Worm (Caenorhabditis elegans) whole organism, L4 larva: ENCODE data around the gene rpl-16.

ENCODE experiments used
- D1046.2 ChIP-seq: fragments of 200-800 bp; sonication (Bioruptor generic); IDR thresholded peaks from 2 replicates; pipeline ENCODE4 v1.3.6; 2022; ENCODE audit warnings: missing genetic modification characterization, missing compliant biosample characterization
- F10B5.3 ChIP-seq: sonication (generic microtip); optimal IDR thresholded peaks from 2 replicates; lab custom pipeline; 2016; ENCODE audit warnings: mild to moderate bottlenecking, missing genetic modification characterization, missing compliant biosample characterization
- F37D6.2 ChIP-seq: sonication (generic microtip); optimal IDR thresholded peaks from 2 replicates; lab custom pipeline; 2016; ENCODE audit warnings: mild to moderate bottlenecking, missing genetic modification characterization, missing compliant biosample characterization
- F44E2.7 ChIP-seq: fragments of 200-800 bp; sonication (Bioruptor generic); IDR thresholded peaks from 2 replicates; pipeline ENCODE4 v2.1.2; 2022; ENCODE audit warnings: missing genetic modification characterization, missing compliant biosample characterization
- F49E8.2 ChIP-seq: sonication (generic microtip); optimal IDR thresholded peaks from 2 replicates; lab custom pipeline; 2016; ENCODE audit warnings: missing compliant biosample characterization, mild to moderate bottlenecking, missing genetic modification characterization, borderline replicate concordance
- ZK337.2 ChIP-seq: fragments of 200-800 bp; sonication (Bioruptor generic); IDR thresholded peaks from 2 replicates; pipeline ENCODE4 v1.3.6; 2022; ENCODE audit warnings: missing genetic modification reagents, missing genetic modification characterization, missing compliant biosample characterization
- ceh-32 ChIP-seq: sonication (generic microtip); optimal IDR thresholded peaks from 2 replicates; lab custom pipeline; 2016; ENCODE audit warnings: mild to moderate bottlenecking, missing genetic modification characterization, missing compliant biosample characterization; ENCODE audit not compliant: poor library complexity
- ceh-62 ChIP-seq: sonication (generic microtip); optimal IDR thresholded peaks from 2 replicates; lab custom pipeline; 2017; ENCODE audit warnings: missing biosample characterization, missing genetic modification characterization
- ceh-82 ChIP-seq: sonication (generic microtip); optimal IDR thresholded peaks from 2 replicates; lab custom pipeline; 2017; ENCODE audit warnings: missing biosample characterization, missing genetic modification characterization
- ces-1 ChIP-seq: fragments of 150-350 bp; sonication (generic microtip); optimal IDR thresholded peaks from 4 replicates; lab custom pipeline; 2014; ENCODE audit warnings: missing biosample characterization, missing genetic modification reagents, missing genetic modification characterization
- ctbp-1 ChIP-seq: fragments of 200-800 bp; sonication (Bioruptor generic); IDR thresholded peaks from 2 replicates; pipeline ENCODE4 v1.3.6; 2022; ENCODE audit warnings: missing genetic modification reagents, missing genetic modification characterization, missing compliant biosample characterization
- daf-12 ChIP-seq: fragments of 150-350 bp; optimal IDR thresholded peaks from 2 replicates; lab custom pipeline; 2014; ENCODE audit warnings: missing biosample characterization, missing genetic modification reagents, missing genetic modification characterization
- daf-16 ChIP-seq, 3 experiments: sonication (generic microtip); optimal IDR thresholded peaks; 2 replicates each; lab custom pipeline; 2016 to 2017; ENCODE audit warnings: missing genetic modification characterization in 3 of 3, missing genetic modification reagents in 3 of 3, mild to moderate bottlenecking in 2 of 3, missing compliant biosample characterization in 2 of 3, missing biosample characterization in 1 of 3, moderate library complexity in 1 of 3
- daf-19 ChIP-seq: fragments of 200-800 bp; sonication (Bioruptor generic); conservative IDR thresholded peaks from 2 replicates; pipeline ENCODE4 v1.3.6; 2022; ENCODE audit warnings: missing genetic modification characterization, missing compliant biosample characterization
- dpl-1 ChIP-seq: fragments of 150-350 bp; optimal IDR thresholded peaks from 2 replicates; lab custom pipeline; 2014; ENCODE audit warnings: missing biosample characterization, missing genetic modification reagents, missing genetic modification characterization
- duxl-1 ChIP-seq: sonication (generic microtip); optimal IDR thresholded peaks from 2 replicates; lab custom pipeline; 2016; ENCODE audit warnings: mild to moderate bottlenecking, missing genetic modification characterization, moderate library complexity, missing compliant biosample characterization; ENCODE audit not compliant: poor library complexity
- dve-1 ChIP-seq: sonication (generic microtip); optimal IDR thresholded peaks from 2 replicates; lab custom pipeline; 2017; ENCODE audit warnings: antibody characterized with exemption, mild to moderate bottlenecking, missing genetic modification characterization, missing compliant biosample characterization; ENCODE audit not compliant: insufficient read depth
- egl-27 ChIP-seq: sonication (generic microtip); optimal IDR thresholded peaks from 3 replicates; lab custom pipeline; 2017; ENCODE audit warnings: missing biosample characterization, missing genetic modification reagents, missing genetic modification characterization
- fkh-10 ChIP-seq: fragments of 150-350 bp; optimal IDR thresholded peaks from 2 replicates; lab custom pipeline; 2014; ENCODE audit warnings: missing biosample characterization, missing genetic modification reagents, missing genetic modification characterization
- hif-1 ChIP-seq, 2 experiments: sonication (generic microtip); optimal IDR thresholded peaks; 2 replicates each; lab custom pipeline; 2016 to 2017; ENCODE audit warnings: missing compliant biosample characterization in 2 of 2, missing genetic modification characterization in 2 of 2, missing genetic modification reagents in 2 of 2, missing genotype in 2 of 2, mild to moderate bottlenecking in 1 of 2
- hmg-1.1 ChIP-seq: fragments of 200-800 bp; sonication (Bioruptor generic); IDR thresholded peaks from 2 replicates; pipeline ENCODE4 v1.3.6; 2022; ENCODE audit warnings: missing genetic modification reagents, missing genetic modification characterization, missing compliant biosample characterization
- jun-1 ChIP-seq: fragments of 150-350 bp; optimal IDR thresholded peaks from 2 replicates; lab custom pipeline; 2014; ENCODE audit warnings: missing biosample characterization, missing genetic modification reagents, missing genetic modification characterization
- lim-7 ChIP-seq: fragments of 200-800 bp; sonication (Bioruptor generic); IDR thresholded peaks from 2 replicates; pipeline ENCODE4 v1.3.6; 2022; ENCODE audit warnings: missing genetic modification characterization, missing compliant biosample characterization
- lin-29 ChIP-seq: fragments of 200-800 bp; sonication (Bioruptor generic); IDR thresholded peaks from 2 replicates; pipeline ENCODE4 v1.3.6; 2022; ENCODE audit warnings: missing genetic modification reagents, missing genetic modification characterization, missing compliant biosample characterization
- lin-38 ChIP-seq: fragments of 200-800 bp; sonication (Bioruptor generic); IDR thresholded peaks from 2 replicates; pipeline ENCODE4 v1.3.6; 2022; ENCODE audit warnings: missing genetic modification reagents, missing genetic modification characterization, missing compliant biosample characterization
- lin-39 ChIP-seq: fragments of 150-350 bp; optimal IDR thresholded peaks from 2 replicates; lab custom pipeline; 2014; ENCODE audit warnings: missing biosample characterization, missing genetic modification reagents, missing genetic modification characterization
- lir-3 ChIP-seq: sonication (generic microtip); optimal IDR thresholded peaks from 2 replicates; lab custom pipeline; 2016; ENCODE audit warnings: mild to moderate bottlenecking, missing genetic modification characterization, missing compliant biosample characterization
- lsy-2 ChIP-seq, 2 experiments: fragments of 150-350 bp in 1 of 2; sonication (generic microtip) in 1 of 2; optimal IDR thresholded peaks; 2 replicates each; lab custom pipeline; 2014 to 2017; ENCODE audit warnings: missing biosample characterization in 2 of 2, missing genetic modification characterization in 2 of 2
- mdl-1 ChIP-seq, 2 experiments: fragments of 150-350 bp in 1 of 2; sonication (generic microtip) in 1 of 2; optimal IDR thresholded peaks; 2 replicates each; lab custom pipeline; 2014 to 2017; ENCODE audit warnings: missing biosample characterization in 2 of 2, missing genetic modification characterization in 2 of 2
- mdt-29 ChIP-seq: fragments of 200-800 bp; sonication (Bioruptor generic); IDR thresholded peaks from 2 replicates; pipeline ENCODE4 v1.3.6; 2022; ENCODE audit warnings: missing genetic modification reagents, missing genetic modification characterization, missing compliant biosample characterization
- mep-1 ChIP-seq: fragments of 150-350 bp; sonication (generic microtip); optimal IDR thresholded peaks from 3 replicates; lab custom pipeline; 2014; ENCODE audit warnings: missing biosample characterization, missing genetic modification characterization
- mxl-3 ChIP-seq: fragments of 200-800 bp; sonication (Bioruptor generic); optimal IDR thresholded peaks from 2 replicates; lab custom pipeline; 2018; ENCODE audit warnings: mild to moderate bottlenecking, missing genetic modification characterization, missing compliant biosample characterization
- nhr-11 ChIP-seq: fragments of 150-350 bp; optimal IDR thresholded peaks from 2 replicates; lab custom pipeline; 2014; ENCODE audit warnings: missing biosample characterization, missing genetic modification characterization
- nhr-25 ChIP-seq: sonication (generic microtip); optimal IDR thresholded peaks from 2 replicates; lab custom pipeline; 2017; ENCODE audit warnings: missing genetic modification characterization, mild to moderate bottlenecking, missing compliant biosample characterization, antibody characterized with exemption, moderate library complexity, borderline replicate concordance; ENCODE audit not compliant: insufficient read depth
- nhr-6 ChIP-seq: fragments of 150-350 bp; optimal IDR thresholded peaks from 2 replicates; lab custom pipeline; 2014; ENCODE audit warnings: missing biosample characterization, missing genetic modification characterization
- nhr-77 ChIP-seq: fragments of 150-350 bp; optimal IDR thresholded peaks from 2 replicates; lab custom pipeline; 2014; ENCODE audit warnings: missing biosample characterization, missing genetic modification characterization
- rbr-2 ChIP-seq: sonication (generic microtip); optimal IDR thresholded peaks from 2 replicates; lab custom pipeline; 2016; ENCODE audit warnings: missing genotype, missing genetic modification characterization, missing compliant biosample characterization
- saeg-2 ChIP-seq: fragments of 200-800 bp; sonication (Bioruptor generic); IDR thresholded peaks from 2 replicates; pipeline ENCODE4 v1.3.6; 2022; ENCODE audit warnings: missing genetic modification reagents, missing genetic modification characterization, missing compliant biosample characterization
- set-16 ChIP-seq: fragments of 200-800 bp; sonication (Bioruptor generic); IDR thresholded peaks from 2 replicates; pipeline ENCODE4 v1.3.6; 2022; ENCODE audit warnings: missing genetic modification reagents, missing genetic modification characterization, missing compliant biosample characterization
- skn-1 ChIP-seq: fragments of 150-350 bp; optimal IDR thresholded peaks from 2 replicates; lab custom pipeline; 2014; ENCODE audit warnings: missing biosample characterization, missing genetic modification characterization
- snpc-4 ChIP-seq: fragments of 150-350 bp; optimal IDR thresholded peaks from 2 replicates; lab custom pipeline; 2014; ENCODE audit warnings: missing biosample characterization, missing genetic modification characterization
- spr-1 ChIP-seq: sonication (generic microtip); optimal IDR thresholded peaks from 2 replicates; lab custom pipeline; 2016; ENCODE audit warnings: mild to moderate bottlenecking, missing genetic modification characterization, missing compliant biosample characterization
- tag-97 ChIP-seq: fragments of 200-800 bp; sonication (Bioruptor generic); IDR thresholded peaks from 2 replicates; pipeline ENCODE4 v1.3.6; 2022; ENCODE audit warnings: missing genetic modification characterization, missing compliant biosample characterization
- tra-1 ChIP-seq: fragments of 200-800 bp; sonication (Bioruptor generic); IDR thresholded peaks from 2 replicates; pipeline ENCODE4 v1.3.6; 2022; ENCODE audit warnings: missing genetic modification reagents, missing genetic modification characterization, missing compliant biosample characterization
- unc-130 ChIP-seq: sonication (generic microtip); optimal IDR thresholded peaks from 2 replicates; lab custom pipeline; 2016; ENCODE audit warnings: missing genetic modification reagents, missing genetic modification characterization, missing compliant biosample characterization
- unc-62 ChIP-seq, 3 experiments: fragments of 150-350 bp in 1 of 3; sonication (generic microtip); optimal IDR thresholded peaks in 2 of 3; peaks in 1 of 3; 1 replicate in 1 of 3; 2 replicates in 2 of 3; lab custom pipeline; 2014 to 2017; ENCODE audit warnings: missing biosample characterization in 3 of 3, missing genetic modification characterization in 3 of 3, missing genetic modification reagents in 3 of 3, missing genotype in 1 of 3
- vab-7 ChIP-seq: fragments of 200-800 bp; sonication (Bioruptor generic); IDR thresholded peaks from 2 replicates; pipeline ENCODE4 v1.3.6; 2022; ENCODE audit warnings: missing genetic modification reagents, missing genetic modification characterization, missing compliant biosample characterization
- zfp-2 ChIP-seq: sonication (generic microtip); optimal IDR thresholded peaks from 2 replicates; lab custom pipeline; 2016; ENCODE audit warnings: mild to moderate bottlenecking, missing genetic modification characterization, missing compliant biosample characterization
- zip-2 ChIP-seq: fragments of 150-350 bp; optimal IDR thresholded peaks from 2 replicates; lab custom pipeline; 2014; ENCODE audit warnings: missing biosample characterization, missing genetic modification characterization
- ztf-11 ChIP-seq: fragments of 150-350 bp; optimal IDR thresholded peaks from 2 replicates; lab custom pipeline; 2014; ENCODE audit warnings: missing biosample characterization, missing genetic modification characterization

rpl-16 gene

DNA sequence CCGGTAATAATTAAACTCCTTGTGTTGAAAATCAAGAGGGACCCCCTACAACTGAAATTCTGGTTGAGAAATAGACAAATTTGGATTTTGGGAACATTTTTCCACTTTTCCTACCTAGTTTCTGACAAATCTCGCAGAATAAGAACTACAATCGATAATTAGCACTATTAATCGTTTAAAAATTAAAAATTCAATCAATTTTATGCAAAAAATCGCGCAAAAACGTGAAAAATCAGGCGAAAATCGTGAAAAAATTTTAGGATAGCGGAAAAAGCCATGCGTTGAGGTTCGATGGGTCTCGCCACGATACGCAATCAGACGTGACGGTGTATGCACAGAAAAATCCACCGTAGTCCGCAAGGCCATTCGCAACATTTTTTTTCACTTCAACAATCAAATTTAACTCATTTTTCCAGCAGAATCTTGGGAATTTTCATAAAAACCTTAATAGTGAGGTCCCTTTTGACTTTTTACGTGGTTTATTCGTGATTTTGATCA is 1.7 kb upstream of the rpl-16 start, which contains the start of gene lias-1 (continued):
- TF ChIP-seq nhr-25 (tag; lab: Kevin White, UChicago) = peak; percentile 55
- peak; percentile 69 for TF ChIP-seq dve-1
- TF ChIP-seq ZK337.2 (GFP tag; lab: Robert Waterston, UW) = no peak
- TF ChIP-seq egl-27 (tag; lab: Kevin White, UChicago) = no peak
- no peak for TF ChIP-seq F10B5.3 (tag; lab: Kevin White, UChicago)
- no peak for TF ChIP-seq daf-16 (GFP tag; optimal IDR thresholded peaks at IDR 0.05; lab: Kevin White, UChicago)
- TF ChIP-seq daf-16 (tag; optimal IDR thresholded peaks at IDR 0.05; lab: Kevin White, UChicago) = peak; percentile 38
- TF ChIP-seq D1046.2 (GFP tag; lab: Robert Waterston, UW) = no peak
- TF ChIP-seq ceh-82 (tag; lab: Kevin White, UChicago) = no peak
- no peak for TF ChIP-seq ceh-62
- no peak for TF ChIP-seq ceh-32 (tag; lab: Kevin White, UChicago)
- no peak for TF ChIP-seq F37D6.2
- peak; percentile 83 for TF ChIP-seq lin-38 (GFP tag; lab: Robert Waterston, UW)
- no peak for TF ChIP-seq ces-1 (GFP tag; lab: Kevin White, UChicago)
- TF ChIP-seq mdl-1 (tag; optimal IDR thresholded peaks at IDR 0.05; lab: Kevin White, UChicago) = peak in 1 of 2 experiments; percentile 72
- no peak for TF ChIP-seq daf-19 (GFP tag; lab: Robert Waterston, UW)
- no peak for TF ChIP-seq set-16
- peak; percentile 70 for TF ChIP-seq nhr-11 (tag; lab: Kevin White, UChicago)
- TF ChIP-seq tag-97 (GFP tag; lab: Robert Waterston, UW) = no peak
- TF ChIP-seq lsy-2 (tag; optimal IDR thresholded peaks at IDR 0.05; lab: Kevin White, UChicago) = peak; percentile 83 to 98
- TF ChIP-seq unc-62 (GFP tag; optimal IDR thresholded peaks at IDR 0.05 in 1 of 2; lab: Kevin White, UChicago) = peak in 1 of 2 experiments; percentile 89
- no peak for TF ChIP-seq unc-62 (tag; optimal IDR thresholded peaks at IDR 0.05; lab: Kevin White, UChicago)
- peak; percentile 24 for TF ChIP-seq spr-1 (tag; lab: Kevin White, UChicago)
- TF ChIP-seq F44E2.7 (GFP tag; lab: Robert Waterston, UW) = no peak
- no peak for TF ChIP-seq daf-12 (tag; lab: Kevin White, UChicago)
- TF ChIP-seq mxl-3 = peak; percentile 79
- 0 out of 2 replicates have a peak, but pooled peaks have one; percentile 27 for TF ChIP-seq vab-7 (GFP tag; lab: Robert Waterston, UW)
- TF ChIP-seq snpc-4 (tag; lab: Kevin White, UChicago) = no peak
- peak; percentile 73 for TF ChIP-seq nhr-6 (tag; lab: Kevin White, UChicago)
- TF ChIP-seq tra-1 (GFP tag; lab: Robert Waterston, UW) = no peak
- no peak for TF ChIP-seq lim-7 (GFP tag; lab: Robert Waterston, UW)
- TF ChIP-seq saeg-2 (GFP tag; lab: Robert Waterston, UW) = no peak
- TF ChIP-seq lir-3 (tag; lab: Kevin White, UChicago) = no peak
- no peak for TF ChIP-seq mdt-29 (GFP tag; lab: Robert Waterston, UW)
- peak; percentile 21 for TF ChIP-seq duxl-1 (tag; lab: Kevin White, UChicago)
- no peak for TF ChIP-seq F49E8.2 (tag; lab: Kevin White, UChicago)
- peak; percentile 52 for TF ChIP-seq fkh-10
- TF ChIP-seq hif-1 (tag; optimal IDR thresholded peaks at IDR 0.05; lab: Kevin White, UChicago) = peak in 1 of 2 experiments; percentile 62
- no peak for TF ChIP-seq lin-29 (GFP tag; lab: Robert Waterston, UW)
- no peak for TF ChIP-seq ztf-11 (tag; lab: Kevin White, UChicago)
- peak; percentile 84 for TF ChIP-seq dpl-1 (GFP tag; lab: Kevin White, UChicago)
- TF ChIP-seq zfp-2 (tag; lab: Kevin White, UChicago) = peak; percentile 27
- TF ChIP-seq jun-1 (tag; lab: Kevin White, UChicago) = no peak
- TF ChIP-seq unc-130 (GFP tag; lab: Kevin White, UChicago) = peak; percentile 8
- no peak for TF ChIP-seq skn-1
- TF ChIP-seq lin-39 (tag; lab: Kevin White, UChicago) = no peak
- TF ChIP-seq ctbp-1 (GFP tag; lab: Robert Waterston, UW) = no peak
- TF ChIP-seq hmg-1.1 (GFP tag; lab: Robert Waterston, UW) = peak; percentile 66
- TF ChIP-seq rbr-2 (tag; lab: Kevin White, UChicago) = peak; percentile 60
- TF ChIP-seq nhr-77 (tag; lab: Kevin White, UChicago) = peak; percentile 84
- no peak for TF ChIP-seq zip-2
- TF ChIP-seq mep-1 (tag; lab: Kevin White, UChicago) = peak; percentile 90
